Worm (Caenorhabditis elegans) whole organism, L2 larva: ENCODE data around the gene F57A8.1.
A peak's percentile ranks its signal among the peaks of the same experiment; 100 is the strongest.

Experiments used
- C34F6.9 ChIP-seq: fragments of 150-350 bp; optimal IDR thresholded peaks from 2 replicates; lab custom pipeline; 2014; ENCODE audit warnings: missing biosample characterization, missing genetic modification characterization
- F13H6.1 ChIP-seq: sonication (generic microtip); optimal IDR thresholded peaks from 2 replicates; lab custom pipeline; 2016; ENCODE audit warnings: missing genetic modification characterization, missing compliant biosample characterization
- R02D3.7 ChIP-seq: fragments of 150-350 bp; optimal IDR thresholded peaks from 2 replicates; lab custom pipeline; 2014; ENCODE audit warnings: missing biosample characterization, missing genetic modification characterization
- Y55F3AM.14 ChIP-seq: fragments of 200-800 bp; sonication (Bioruptor generic); optimal IDR thresholded peaks from 2 replicates; lab custom pipeline; 2018; ENCODE audit warnings: mild to moderate bottlenecking, missing genetic modification characterization, missing compliant biosample characterization
- ZK546.5 ChIP-seq: sonication (generic microtip); optimal IDR thresholded peaks from 2 replicates; lab custom pipeline; 2017; ENCODE audit warnings: missing biosample characterization, missing genetic modification characterization
- blmp-1 ChIP-seq: sonication (generic microtip); optimal IDR thresholded peaks from 2 replicates; lab custom pipeline; 2017; ENCODE audit warnings: missing genetic modification characterization, mild to moderate bottlenecking, missing compliant biosample characterization, antibody characterized with exemption, moderate library complexity; ENCODE audit not compliant: insufficient read depth
- ceh-16 ChIP-seq: fragments of 150-350 bp; optimal IDR thresholded peaks from 2 replicates; lab custom pipeline; 2014; ENCODE audit warnings: missing biosample characterization, missing genetic modification characterization
- ceh-82 ChIP-seq: fragments of 150-350 bp; optimal IDR thresholded peaks from 2 replicates; lab custom pipeline; 2014; ENCODE audit warnings: missing biosample characterization, missing genetic modification characterization
- crh-2 ChIP-seq: sonication (generic microtip); optimal IDR thresholded peaks from 2 replicates; lab custom pipeline; 2017; ENCODE audit warnings: missing biosample characterization, missing genetic modification characterization
- dmd-4 ChIP-seq: sonication (generic microtip); optimal IDR thresholded peaks from 2 replicates; lab custom pipeline; 2017; ENCODE audit warnings: missing biosample characterization, missing genetic modification characterization
- egl-27 ChIP-seq: sonication (generic microtip); optimal IDR thresholded peaks from 3 replicates; lab custom pipeline; 2017; ENCODE audit warnings: missing biosample characterization, missing genetic modification reagents, missing genetic modification characterization
- elt-1 ChIP-seq: fragments of 150-350 bp; optimal IDR thresholded peaks from 2 replicates; lab custom pipeline; 2014; ENCODE audit warnings: missing biosample characterization, missing genetic modification characterization
- elt-3 ChIP-seq: sonication (generic microtip); optimal IDR thresholded peaks from 2 replicates; lab custom pipeline; 2017; ENCODE audit warnings: missing biosample characterization, missing genetic modification characterization
- lin-11 ChIP-seq: fragments of 150-350 bp; sonication (generic microtip); optimal IDR thresholded peaks from 2 replicates; lab custom pipeline; 2014; ENCODE audit warnings: missing biosample characterization, missing genetic modification characterization, inconsistent platforms, mixed read lengths
- lin-13 ChIP-seq: fragments of 150-350 bp; optimal IDR thresholded peaks from 2 replicates; lab custom pipeline; 2014; ENCODE audit warnings: missing biosample characterization, missing genetic modification reagents, missing genetic modification characterization
- lin-39 ChIP-seq: fragments of 150-350 bp; optimal IDR thresholded peaks from 2 replicates; lab custom pipeline; 2014; ENCODE audit warnings: missing biosample characterization, missing genetic modification reagents, missing genetic modification characterization
- lsy-2 ChIP-seq, 2 experiments: fragments of 150-350 bp in 1 of 2; sonication (generic microtip) in 1 of 2; optimal IDR thresholded peaks; 2 replicates each; lab custom pipeline; 2014 to 2017; ENCODE audit warnings: missing biosample characterization in 2 of 2, missing genetic modification characterization in 2 of 2
- mab-5 ChIP-seq: fragments of 150-350 bp; optimal IDR thresholded peaks from 2 replicates; lab custom pipeline; 2014; ENCODE audit warnings: missing biosample characterization, missing genetic modification characterization
- mbf-1 ChIP-seq: sonication (generic microtip); optimal IDR thresholded peaks from 2 replicates; lab custom pipeline; 2017; ENCODE audit warnings: missing biosample characterization, missing genetic modification characterization
- mdl-1 ChIP-seq, 2 experiments: fragments of 150-350 bp in 1 of 2; sonication (generic microtip) in 1 of 2; optimal IDR thresholded peaks; 2 replicates each; lab custom pipeline; 2017; ENCODE audit warnings: missing biosample characterization in 2 of 2, missing genetic modification characterization in 2 of 2
- nhr-10 ChIP-seq: sonication (generic microtip); optimal IDR thresholded peaks from 2 replicates; lab custom pipeline; 2017; ENCODE audit warnings: missing biosample characterization, missing genetic modification characterization
- nhr-12 ChIP-seq: fragments of 150-350 bp; optimal IDR thresholded peaks from 2 replicates; lab custom pipeline; 2014; ENCODE audit warnings: missing biosample characterization, missing genetic modification characterization
- nhr-129 ChIP-seq: fragments of 150-350 bp; optimal IDR thresholded peaks from 2 replicates; lab custom pipeline; 2014; ENCODE audit warnings: missing biosample characterization, missing genetic modification characterization
- nhr-21 ChIP-seq: fragments of 150-350 bp; optimal IDR thresholded peaks from 2 replicates; lab custom pipeline; 2014; ENCODE audit warnings: missing biosample characterization, missing genetic modification characterization
- nhr-23 ChIP-seq: fragments of 150-350 bp; optimal IDR thresholded peaks from 2 replicates; lab custom pipeline; 2014; ENCODE audit warnings: missing biosample characterization, missing genetic modification reagents, missing genetic modification characterization
- nhr-237 ChIP-seq: fragments of 150-350 bp; optimal IDR thresholded peaks from 2 replicates; lab custom pipeline; 2014; ENCODE audit warnings: missing biosample characterization, missing genetic modification characterization
- nhr-6 ChIP-seq: fragments of 150-350 bp; optimal IDR thresholded peaks from 2 replicates; lab custom pipeline; 2014; ENCODE audit warnings: missing biosample characterization, missing genetic modification characterization
- sem-4 ChIP-seq: fragments of 150-350 bp; optimal IDR thresholded peaks from 2 replicates; lab custom pipeline; 2014; ENCODE audit warnings: missing biosample characterization, missing genetic modification reagents, missing genetic modification characterization
- skn-1 ChIP-seq: sonication (generic microtip); optimal IDR thresholded peaks from 2 replicates; lab custom pipeline; 2017; ENCODE audit warnings: missing biosample characterization, missing genetic modification characterization
- sma-3 ChIP-seq: sonication (generic microtip); optimal IDR thresholded peaks from 2 replicates; lab custom pipeline; 2016; ENCODE audit warnings: missing genetic modification reagents, missing genetic modification characterization, missing compliant biosample characterization
- sma-9 ChIP-seq, 2 experiments: fragments of 150-350 bp in 1 of 2; sonication (generic microtip) in 1 of 2; optimal IDR thresholded peaks; 2 replicates each; lab custom pipeline; 2014 to 2016; ENCODE audit warnings: missing genetic modification characterization in 2 of 2, mild to moderate bottlenecking in 1 of 2, missing biosample characterization in 1 of 2, missing compliant biosample characterization in 1 of 2, missing genetic modification reagents in 1 of 2, moderate library complexity in 1 of 2
- snpc-4 ChIP-seq: fragments of 150-350 bp; optimal IDR thresholded peaks from 2 replicates; lab custom pipeline; 2014; ENCODE audit warnings: missing biosample characterization, missing genetic modification characterization
- unc-39 ChIP-seq: fragments of 150-350 bp; optimal IDR thresholded peaks from 2 replicates; lab custom pipeline; 2014; ENCODE audit warnings: missing biosample characterization, missing genetic modification characterization
- unc-55 ChIP-seq: fragments of 150-350 bp; sonication (generic microtip); optimal IDR thresholded peaks from 3 replicates; lab custom pipeline; 2014; ENCODE audit warnings: missing biosample characterization, missing genetic modification reagents, missing genetic modification characterization
- unc-62 ChIP-seq: fragments of 150-350 bp; optimal IDR thresholded peaks from 2 replicates; lab custom pipeline; 2014; ENCODE audit warnings: missing biosample characterization, missing genetic modification reagents, missing genetic modification characterization
- zag-1 ChIP-seq: fragments of 150-350 bp; optimal IDR thresholded peaks from 2 replicates; lab custom pipeline; 2014; ENCODE audit warnings: missing biosample characterization, missing genetic modification characterization
- ztf-1 ChIP-seq: fragments of 200-800 bp; sonication (Bioruptor generic); conservative IDR thresholded peaks from 2 replicates; pipeline ENCODE4 v1.3.6; 2022; ENCODE audit warnings: missing genetic modification characterization, missing compliant biosample characterization
- ztf-11 ChIP-seq: sonication (generic microtip); optimal IDR thresholded peaks from 2 replicates; lab custom pipeline; 2017; ENCODE audit warnings: missing biosample characterization, missing genetic modification characterization

Gene F57A8.1

ce11 chrV:10080905-10081304 lies 43.8 kb downstream of the F57A8.1 start:
- TF ChIP-seq C34F6.9 (no peak), sma-3 (GFP tag; lab: Kevin White, UChicago) (no peak), ztf-1 (GFP tag; lab: Robert Waterston, UW) (no peak), nhr-129 (tag; lab: Kevin White, UChicago) (no peak)

- TF ChIP-seq mdl-1 (tag; optimal IDR thresholded peaks at IDR 0.05; lab: Kevin White, UChicago) (no peak), crh-2 (no peak), nhr-237 (tag; lab: Kevin White, UChicago) (no peak), ZK546.5 (tag; lab: Kevin White, UChicago) (no peak), unc-39 (tag; lab: Kevin White, UChicago) (no peak), zag-1 (no peak), ceh-16 (no peak), ceh-82 (tag; lab: Kevin White, UChicago) (no peak)
- TF ChIP-seq, all 48 proteins: peak for 0
Observed at ce11 chrV:10081636-10082035, 44.5 kb downstream of the F57A8.1 start, which contains the start of gene nhr-205. TSS of gene nhr-205 (minus strand) at chrV:10081776.

- TF ChIP-seq lin-39 (tag; lab: Kevin White, UChicago): no peak
- peak; percentile 29 for TF ChIP-seq sma-9 (GFP tag; optimal IDR thresholded peaks at IDR 0.05; lab: Kevin White, UChicago)
- TF ChIP-seq sma-9 (tag; optimal IDR thresholded peaks at IDR 0.05; lab: Kevin White, UChicago): no peak
- no peak for TF ChIP-seq nhr-129 (tag; lab: Kevin White, UChicago)
- no peak for TF ChIP-seq F13H6.1 (tag; lab: Kevin White, UChicago)
- peak; percentile 45 for TF ChIP-seq crh-2
- TF ChIP-seq nhr-237 (tag; lab: Kevin White, UChicago): no peak
- no peak for TF ChIP-seq Y55F3AM.14
- TF ChIP-seq unc-55 (GFP tag; lab: Kevin White, UChicago): peak; percentile 24
- TF ChIP-seq skn-1: peak; percentile 2
Observed at ce11 chrV:10083999-10084468, 46.9 kb downstream of the F57A8.1 start, which contains the start of gene nhr-12. TSS of gene nhr-12 (minus strand) at chrV:10084049.

ce11 chrV:10084864-10085263 lies 47.7 kb downstream of the F57A8.1 start, which contains the start of gene R04B5.6:
TSS of gene R04B5.6 (plus strand) at chrV:10085164.
- TF ChIP-seq lin-11 (tag; lab: Kevin White, UChicago): no peak
- TF ChIP-seq lin-13 (GFP tag; lab: Kevin White, UChicago): no peak
- no peak for TF ChIP-seq nhr-10 (tag; lab: Kevin White, UChicago)
- no peak for TF ChIP-seq nhr-6 (tag; lab: Kevin White, UChicago)
- TF ChIP-seq sem-4 (tag; lab: Kevin White, UChicago): no peak
- TF ChIP-seq nhr-23: no peak
- no peak for TF ChIP-seq mdl-1 (tag; optimal IDR thresholded peaks at IDR 0.05; lab: Kevin White, UChicago)
- TF ChIP-seq unc-39 (tag; lab: Kevin White, UChicago): no peak
- TF ChIP-seq nhr-21 (tag; lab: Kevin White, UChicago): no peak
- no peak for TF ChIP-seq unc-55 (GFP tag; lab: Kevin White, UChicago)
- TF ChIP-seq elt-3: no peak
- no peak for TF ChIP-seq nhr-12
- TF ChIP-seq F13H6.1 (tag; lab: Kevin White, UChicago): no peak
- no peak for TF ChIP-seq Y55F3AM.14
- no peak for TF ChIP-seq crh-2
- no peak for TF ChIP-seq mbf-1
- no peak for TF ChIP-seq snpc-4 (tag; lab: Kevin White, UChicago)

ce11 chrV:10086141-10086540 lies 49.0 kb downstream of the F57A8.1 start:
- TF ChIP-seq F13H6.1 (tag; lab: Kevin White, UChicago) (peak; percentile 37), lsy-2 (tag; optimal IDR thresholded peaks at IDR 0.05; lab: Kevin White, UChicago) (peak in 1 of 2 experiments; percentile 13), sma-9 (GFP tag; optimal IDR thresholded peaks at IDR 0.05; lab: Kevin White, UChicago) (peak; percentile 32), sma-9 (tag; optimal IDR thresholded peaks at IDR 0.05; lab: Kevin White, UChicago) (no peak), ztf-11 (no peak)
- TF ChIP-seq, all 48 proteins: peak for 3

ce11 chrV:10087103-10087502 lies 50.0 kb downstream of the F57A8.1 start, which contains the start of gene R04B5.5:
TSS of gene R04B5.5 (plus strand) at chrV:10087480.
- TF ChIP-seq F13H6.1 (tag; lab: Kevin White, UChicago) (peak; percentile 29), R02D3.7 (tag; lab: Kevin White, UChicago) (no peak), mab-5 (tag; lab: Kevin White, UChicago) (no peak), unc-62 (GFP tag; lab: Kevin White, UChicago) (no peak), crh-2 (peak; percentile 35), nhr-12 (no peak), ztf-11 (no peak), dmd-4 (tag; lab: Kevin White, UChicago) (no peak), lsy-2 (tag; optimal IDR thresholded peaks at IDR 0.05; lab: Kevin White, UChicago) (peak in 1 of 2 experiments; percentile 39), sma-9 (GFP tag; optimal IDR thresholded peaks at IDR 0.05; lab: Kevin White, UChicago) (peak; percentile 87), sma-9 (tag; optimal IDR thresholded peaks at IDR 0.05; lab: Kevin White, UChicago) (no peak), elt-1 (tag; lab: Kevin White, UChicago) (no peak), blmp-1 (tag; lab: Kevin White, UChicago) (peak; percentile 55), ceh-16 (no peak), skn-1 (no peak), nhr-6 (tag; lab: Kevin White, UChicago) (no peak), elt-3 (no peak), egl-27 (peak; percentile 35), unc-39 (tag; lab: Kevin White, UChicago) (no peak), nhr-21 (tag; lab: Kevin White, UChicago) (peak; percentile 65), nhr-10 (tag; lab: Kevin White, UChicago) (no peak), ZK546.5 (tag; lab: Kevin White, UChicago) (no peak), sma-3 (GFP tag; lab: Kevin White, UChicago) (peak; percentile 32), snpc-4 (tag; lab: Kevin White, UChicago) (no peak), unc-55 (GFP tag; lab: Kevin White, UChicago) (no peak), mbf-1 (no peak), lin-13 (GFP tag; lab: Kevin White, UChicago) (no peak)
